Worm (Caenorhabditis elegans): ENCODE measurements around the gene srj-53.

Gene srj-53

ce11 chrV:722889-723288 lies 28.4 kb upstream of the srj-53 start:
- TF ChIP-seq lin-32 (GFP tag; optimal IDR thresholded peaks at IDR 0.05) (no peak), nhr-76 (tag; optimal IDR thresholded peaks at IDR 0.05) (no peak), mab-5 (tag; optimal IDR thresholded peaks at IDR 0.05) (no peak), ceh-39 (tag; optimal IDR thresholded peaks at IDR 0.05) (no peak)

- TF ChIP-seq cnd-1 (tag; optimal IDR thresholded peaks at IDR 0.05): no peak
- TF ChIP-seq hlh-1 (tag; optimal IDR thresholded peaks at IDR 0.05): no peak
- no peak for TF ChIP-seq unc-62 (GFP tag; optimal IDR thresholded peaks at IDR 0.05)
- no peak for TF ChIP-seq lin-13 (tag; optimal IDR thresholded peaks at IDR 0.05)
- no peak for TF ChIP-seq ceh-83 (GFP tag; optimal IDR thresholded peaks at IDR 0.05)
- TF ChIP-seq elt-1 (tag; optimal IDR thresholded peaks at IDR 0.05; ENCODE audit: borderline replicate concordance, insufficient read depth): no peak
- TF ChIP-seq nhr-12 (tag; optimal IDR thresholded peaks at IDR 0.05): no peak
Observed at ce11 chrV:719731-720130, 25.2 kb upstream of the srj-53 start, which contains the start of gene srbc-40. TSS of gene srbc-40 (minus strand) at chrV:719831.

- TF ChIP-seq M03D4.4 (tag; optimal IDR thresholded peaks at IDR 0.05): no peak
- no peak for TF ChIP-seq nhr-237 (tag; optimal IDR thresholded peaks at IDR 0.05)
- no peak for TF ChIP-seq flh-1 (GFP tag; optimal IDR thresholded peaks at IDR 0.05)
Observed at ce11 chrV:712882-713281, 18.4 kb upstream of the srj-53 start, which contains the start of gene cyp-33C11. TSS of gene cyp-33C11 (minus strand) at chrV:712982.

- TF ChIP-seq lin-13 (tag; optimal IDR thresholded peaks at IDR 0.05): no peak
Observed at ce11 chrV:708808-709207, 14.3 kb upstream of the srj-53 start, which contains the start of gene srbc-39. TSS of gene srbc-39 (plus strand) at chrV:709108.

- TF ChIP-seq ceh-39 (tag; optimal IDR thresholded peaks at IDR 0.05) (no peak), unc-62 (GFP tag; optimal IDR thresholded peaks at IDR 0.05) (no peak), nhr-237 (tag; optimal IDR thresholded peaks at IDR 0.05) (no peak), sem-2 (GFP tag; optimal IDR thresholded peaks at IDR 0.05) (no peak), lin-13 (tag; optimal IDR thresholded peaks at IDR 0.05) (no peak), mls-2 (tag; optimal IDR thresholded peaks at IDR 0.05) (no peak), ceh-83 (GFP tag; optimal IDR thresholded peaks at IDR 0.05) (no peak), flh-1 (GFP tag; optimal IDR thresholded peaks at IDR 0.05) (no peak), nhr-2 (tag; optimal IDR thresholded peaks at IDR 0.05) (no peak), sptf-1 (tag; optimal IDR thresholded peaks at IDR 0.05) (no peak), unc-39 (tag; optimal IDR thresholded peaks at IDR 0.05) (no peak), elt-3 (tag; optimal IDR thresholded peaks at IDR 0.05) (no peak)
Observed at ce11 chrV:706918-707317, 12.4 kb upstream of the srj-53 start, which contains the start of gene srbc-38. TSS of gene srbc-38 (plus strand) at chrV:707218.

- no peak for TF ChIP-seq mep-1 (tag; optimal IDR thresholded peaks at IDR 0.05)
- TF ChIP-seq elt-1 (tag; optimal IDR thresholded peaks at IDR 0.05; ENCODE audit: borderline replicate concordance, insufficient read depth): no peak
- no peak for TF ChIP-seq cnd-1 (tag; optimal IDR thresholded peaks at IDR 0.05)
Observed at ce11 chrV:702260-702659, 7.7 kb upstream of the srj-53 start, which contains the start of gene srbc-37. TSS of gene srbc-37 (plus strand) at chrV:702560.

ce11 chrV:699489-700129 lies 5.1 kb upstream of the srj-53 start, which contains the start of the genes ugt-29 and srx-5:
TSS of gene ugt-29 (minus strand) at chrV:699589.
TSS of gene srx-5 (plus strand) at chrV:700079.
- TF ChIP-seq unc-62 (GFP tag; optimal IDR thresholded peaks at IDR 0.05) (no peak), sptf-1 (tag; optimal IDR thresholded peaks at IDR 0.05) (no peak), unc-39 (tag; optimal IDR thresholded peaks at IDR 0.05) (no peak), blmp-1 (tag; optimal IDR thresholded peaks at IDR 0.05) (no peak), zip-8 (tag; optimal IDR thresholded peaks at IDR 0.05) (no peak), pha-4 (tag; optimal IDR thresholded peaks at IDR 0.05) (no peak), nhr-76 (tag; optimal IDR thresholded peaks at IDR 0.05) (no peak), snpc-4 (tag; optimal IDR thresholded peaks at IDR 0.05) (no peak), nhr-237 (tag; optimal IDR thresholded peaks at IDR 0.05) (no peak), mls-2 (tag; optimal IDR thresholded peaks at IDR 0.05) (no peak), unc-120 (tag; optimal IDR thresholded peaks at IDR 0.05; ENCODE audit: poor library complexity, severe bottlenecking) (no peak), ceh-43 (GFP tag; optimal IDR thresholded peaks at IDR 0.05) (no peak), ham-2 (GFP tag; optimal IDR thresholded peaks at IDR 0.05) (no peak), lsy-2 (tag; optimal IDR thresholded peaks at IDR 0.05) (no peak), sem-2 (GFP tag; optimal IDR thresholded peaks at IDR 0.05) (no peak), bed-3 (GFP tag; optimal IDR thresholded peaks at IDR 0.05) (no peak), mep-1 (tag; optimal IDR thresholded peaks at IDR 0.05) (no peak), nhr-28 (tag; optimal IDR thresholded peaks at IDR 0.05) (no peak), lin-13 (tag; optimal IDR thresholded peaks at IDR 0.05) (no peak), ceh-83 (GFP tag; optimal IDR thresholded peaks at IDR 0.05) (no peak)

All from whole organism, mixed stage, embryonic.